Fruit fly (Drosophila melanogaster): ENCODE results near the gene CG42502.

Gene CG42502

dm6 chr2L:18830587-18831528, 19.8 kb upstream of the CG42502 start, which contains the start of the genes CG17597 and ScpX (continued):
- TF ChIP-seq CG7271 (tag; optimal IDR thresholded peaks at IDR 0.05) (no peak), sob (GFP tag; IDR thresholded peaks at IDR 0.05) (0 out of 2 replicates have a peak, but pooled peaks have one; percentile 45), cwo (GFP tag; optimal IDR thresholded peaks at IDR 0.05) (peak; percentile 52), GATAe (GFP tag; conservative IDR thresholded peaks at IDR 0.05) (peak; percentile 80), CG17359 (tag; optimal IDR thresholded peaks at IDR 0.05) (peak; percentile 54), Adf1 (GFP tag; IDR thresholded peaks at IDR 0.05) (peak; percentile 31; the same call in 1 of the 2 replicates), CG8388 (GFP tag; optimal IDR thresholded peaks at IDR 0.05) (peak; percentile 45), Dek (tag; optimal IDR thresholded peaks at IDR 0.05) (peak; percentile 47), E2f1 (GFP tag; IDR thresholded peaks at IDR 0.05) (peak; percentile 9; the same call in 1 of the 2 replicates), onecut (GFP tag; IDR thresholded peaks at IDR 0.05) (peak; percentile 37; the same call in 1 of the 2 replicates), gcm (GFP tag; optimal IDR thresholded peaks at IDR 0.05) (peak; percentile 6), nerfin-1 (tag; optimal IDR thresholded peaks at IDR 0.05) (peak; percentile 11), slou (GFP tag; optimal IDR thresholded peaks at IDR 0.05) (peak; percentile 70), ttk (GFP tag; IDR thresholded peaks at IDR 0.05) (no peak), wdn (GFP tag; IDR thresholded peaks at IDR 0.05) (0 out of 2 replicates have a peak, but pooled peaks have one; percentile 17), slbo (GFP tag; IDR thresholded peaks at IDR 0.05) (peak; percentile 67), rib (GFP tag; IDR thresholded peaks at IDR 0.05) (no peak), jigr1 (GFP tag; IDR thresholded peaks at IDR 0.05) (no peak), Doc3 (GFP tag; IDR thresholded peaks at IDR 0.05; ENCODE audit: partially characterized antibody) (peak; percentile 78), chm (GFP tag; IDR thresholded peaks at IDR 0.05) (no peak), Elba2 (GFP tag; optimal IDR thresholded peaks at IDR 0.05) (peak; percentile 14), Poxn (GFP tag; IDR thresholded peaks at IDR 0.05) (no peak), CG6854 (GFP tag; optimal IDR thresholded peaks at IDR 0.05) (peak; percentile 45), pb (GFP tag; optimal IDR thresholded peaks at IDR 0.05) (no peak), fd3F (GFP tag; optimal IDR thresholded peaks at IDR 0.05) (peak; percentile 34), Xbp1 (GFP tag; optimal IDR thresholded peaks at IDR 0.05) (peak; percentile 70), CG30431 (GFP tag; optimal IDR thresholded peaks at IDR 0.05) (peak; percentile 47), dimm (GFP tag; IDR thresholded peaks at IDR 0.05) (no peak), CG10431 (GFP tag; optimal IDR thresholded peaks at IDR 0.05) (no peak), CG4617 (GFP tag; optimal IDR thresholded peaks at IDR 0.05; ENCODE audit: borderline replicate concordance) (peak; percentile 23), CG8359 (GFP tag; optimal IDR thresholded peaks at IDR 0.05; ENCODE audit: borderline replicate concordance) (no peak), CG11093 (GFP tag; IDR thresholded peaks at IDR 0.05) (no peak), CG43689 (GFP tag; IDR thresholded peaks at IDR 0.05) (no peak), CG11456 (GFP tag; IDR thresholded peaks at IDR 0.05) (0 out of 3 replicates have a peak, but pooled peaks have one; percentile 59), PHDP (tag; optimal IDR thresholded peaks at IDR 0.05) (peak; percentile 54), Lhr (GFP tag; optimal IDR thresholded peaks at IDR 0.05) (peak; percentile 69), Dref (GFP tag; IDR thresholded peaks at IDR 0.05) (peak; percentile 93), CG3847 (GFP tag; IDR thresholded peaks at IDR 0.05) (peak; percentile 55), Bdp1 (GFP tag; optimal IDR thresholded peaks at IDR 0.05) (peak; percentile 13), dati (GFP tag; IDR thresholded peaks at IDR 0.05) (no peak), Camta (GFP tag; optimal IDR thresholded peaks at IDR 0.05) (peak; percentile 57), CG3995 (GFP tag; optimal IDR thresholded peaks at IDR 0.05) (peak; percentile 24), CG14710 (tag; optimal IDR thresholded peaks at IDR 0.05) (peak; percentile 82), br (optimal IDR thresholded peaks at IDR 0.05) (no peak), Neu2 (GFP tag; optimal IDR thresholded peaks at IDR 0.05; ENCODE audit: borderline replicate concordance) (peak; percentile 49), disco-r (GFP tag; optimal IDR thresholded peaks at IDR 0.05) (peak; percentile 28), CG15514 (GFP tag; optimal IDR thresholded peaks at IDR 0.05) (peak; percentile 82), Ssrp (tag; optimal IDR thresholded peaks at IDR 0.05) (peak; percentile 54), trem (tag; optimal IDR thresholded peaks at IDR 0.05) (peak; percentile 64)
